Fruit fly (Drosophila melanogaster) ovary, adult (tissue): ENCODE results near the gene CG4115.

Source experiments
- CG17801 ChIP-seq: fragments of 200-800 bp; optimal IDR thresholded peaks from 2 replicates; lab custom pipeline; 2019; ENCODE audit warnings: missing biosample characterization, mild to moderate bottlenecking, missing genetic modification characterization, moderate library complexity; ENCODE audit not compliant: partially characterized antibody

CG4115 gene

dm6 chr3R:12359837-12360236, at the start of gene CG4115:
TSS of gene CG4115 (plus strand) at chr3R:12360008.
- TF ChIP-seq CG17801 (GFP tag; lab: Kevin White, UChicago): no peak

dm6 chr3R:12311053-12311452, 48.8 kb upstream of the CG4115 start, which contains the start of gene CG4066:
TSS of gene CG4066 (plus strand) at chr3R:12311353.
- no peak for TF ChIP-seq CG17801 (GFP tag; lab: Kevin White, UChicago)

- no peak for TF ChIP-seq CG17801 (GFP tag; lab: Kevin White, UChicago)
Observed at dm6 chr3R:12314236-12314635, 45.6 kb upstream of the CG4115 start.

dm6 chr3R:12315455-12315854, 44.4 kb upstream of the CG4115 start:
- TF ChIP-seq CG17801 (GFP tag; lab: Kevin White, UChicago): no peak

dm6 chr3R:12316420-12316819, 43.4 kb upstream of the CG4115 start:
- no peak for TF ChIP-seq CG17801 (GFP tag; lab: Kevin White, UChicago)

- TF ChIP-seq CG17801 (GFP tag; lab: Kevin White, UChicago): no peak
Observed at dm6 chr3R:12317325-12317724, 42.5 kb upstream of the CG4115 start.

dm6 chr3R:12323221-12323620, 36.6 kb upstream of the CG4115 start, which contains the start of gene CG10013:
TSS of gene CG10013 (plus strand) at chr3R:12323521.
- TF ChIP-seq CG17801 (GFP tag; lab: Kevin White, UChicago): no peak

- no peak for TF ChIP-seq CG17801 (GFP tag; lab: Kevin White, UChicago)
Observed at dm6 chr3R:12326855-12327254, 33.0 kb upstream of the CG4115 start.

dm6 chr3R:12329827-12330226, 30.0 kb upstream of the CG4115 start:
- no peak for TF ChIP-seq CG17801 (GFP tag; lab: Kevin White, UChicago)

dm6 chr3R:12341374-12341773, 18.4 kb upstream of the CG4115 start, which contains the start of gene Sgsf:
TSS of gene Sgsf (plus strand) at chr3R:12341674.
- TF ChIP-seq CG17801 (GFP tag; lab: Kevin White, UChicago): no peak

dm6 chr3R:12344914-12345549, 14.8 kb upstream of the CG4115 start:
- no peak for TF ChIP-seq CG17801 (GFP tag; lab: Kevin White, UChicago)

- no peak for TF ChIP-seq CG17801 (GFP tag; lab: Kevin White, UChicago)
Observed at dm6 chr3R:12345989-12346388, 13.8 kb upstream of the CG4115 start.

dm6 chr3R:12347659-12348058, 12.1 kb upstream of the CG4115 start:
- TF ChIP-seq CG17801 (GFP tag; lab: Kevin White, UChicago): no peak

- no peak for TF ChIP-seq CG17801 (GFP tag; lab: Kevin White, UChicago)
Observed at dm6 chr3R:12350497-12350896, 9.3 kb upstream of the CG4115 start, which contains the start of gene CG10038. TSS of gene CG10038 (minus strand) at chr3R:12350644.

dm6 chr3R:12352003-12352402, 7.8 kb upstream of the CG4115 start, which contains the start of gene CG10041:
TSS of gene CG10041 (minus strand) at chr3R:12352103.
- TF ChIP-seq CG17801 (GFP tag; lab: Kevin White, UChicago): no peak

- no peak for TF ChIP-seq CG17801 (GFP tag; lab: Kevin White, UChicago)
Observed at dm6 chr3R:12356044-12356443, 3.8 kb upstream of the CG4115 start, which contains the start of gene MBD-R2. TSS of gene MBD-R2 (minus strand) at chr3R:12356265.
